Fruit fly (Drosophila melanogaster) whole organism, embryonic: ENCODE results near the gene CG7156.
A peak's percentile ranks its signal among the peaks of the same experiment; 100 is the strongest.

ENCODE experiments used
- Aef1 ChIP-seq: fragments of 200-800 bp; sonication (Bioruptor generic); IDR thresholded peaks from 3 replicates; pipeline ENCODE4 v1.3.6; 2022; ENCODE audit warnings: missing biosample characterization, missing genetic modification characterization
- Bdp1 ChIP-seq: fragments of 200-800 bp; sonication (Bioruptor generic); optimal IDR thresholded peaks from 3 replicates; lab custom pipeline; 2016; ENCODE audit warnings: missing biosample characterization, missing genetic modification characterization
- BtbVII ChIP-seq: fragments of 200-800 bp; sonication (Bioruptor generic); optimal IDR thresholded peaks from 3 replicates; lab custom pipeline; 2017; ENCODE audit warnings: missing biosample characterization, mild to moderate bottlenecking, missing genetic modification characterization
- CG10147 ChIP-seq: fragments of 200-800 bp; sonication (Bioruptor generic); optimal IDR thresholded peaks from 2 replicates; lab custom pipeline; 2019; ENCODE audit warnings: missing biosample characterization, mild to moderate bottlenecking, missing genetic modification characterization, moderate library complexity
- CG10267 ChIP-seq: fragments of 200-800 bp; sonication (Bioruptor generic); optimal IDR thresholded peaks from 2 replicates; lab custom pipeline; 2018; ENCODE audit warnings: missing biosample characterization, mild to moderate bottlenecking, missing genetic modification characterization, moderate library complexity
- CG11093 ChIP-seq: fragments of 200-800 bp; sonication (Bioruptor generic); IDR thresholded peaks from 3 replicates; pipeline ENCODE4 v1.3.6; 2022; ENCODE audit warnings: missing biosample characterization, missing genetic modification characterization
- CG11723 ChIP-seq: fragments of 200-800 bp; sonication (Bioruptor generic); optimal IDR thresholded peaks from 2 replicates; lab custom pipeline; 2017; ENCODE audit warnings: missing biosample characterization, mild to moderate bottlenecking, missing genetic modification characterization
- CG12744 ChIP-seq: fragments of 200-800 bp; sonication (Bioruptor generic); optimal IDR thresholded peaks from 2 replicates; lab custom pipeline; 2016; ENCODE audit warnings: missing biosample characterization, missing genetic modification characterization
- CG12769 ChIP-seq: fragments of 200-800 bp; sonication (Bioruptor generic); optimal IDR thresholded peaks from 2 replicates; lab custom pipeline; 2019; ENCODE audit warnings: missing biosample characterization, mild to moderate bottlenecking, missing genetic modification characterization, moderate library complexity
- CG12942 ChIP-seq: fragments of 200-800 bp; sonication (Bioruptor generic); optimal IDR thresholded peaks from 3 replicates; lab custom pipeline; 2016; ENCODE audit warnings: missing biosample characterization, missing genetic modification characterization
- CG16813 ChIP-seq: fragments of 200-800 bp; sonication (Bioruptor generic); IDR thresholded peaks from 3 replicates; pipeline ENCODE4 v1.3.6; 2022; ENCODE audit warnings: missing biosample characterization, missing genetic modification characterization; ENCODE audit not compliant: partially characterized antibody
- CG17361 ChIP-seq: fragments of 200-800 bp; sonication (Bioruptor generic); IDR thresholded peaks from 3 replicates; pipeline ENCODE4 v1.3.6; 2022; ENCODE audit warnings: missing biosample characterization, missing genetic modification characterization
- CG17912 ChIP-seq: fragments of 200-800 bp; sonication (Bioruptor generic); optimal IDR thresholded peaks from 2 replicates; lab custom pipeline; 2018; ENCODE audit warnings: missing biosample characterization, mild to moderate bottlenecking, missing genetic modification characterization
- CG18262 ChIP-seq: fragments of 200-800 bp; optimal IDR thresholded peaks from 3 replicates; lab custom pipeline; 2019; ENCODE audit warnings: missing biosample characterization, mild to moderate bottlenecking, missing genetic modification characterization, moderate library complexity
- CG2116 ChIP-seq: fragments of 200-800 bp; sonication (Bioruptor generic); optimal IDR thresholded peaks from 3 replicates; lab custom pipeline; 2018; ENCODE audit warnings: missing biosample characterization, mild to moderate bottlenecking, missing genetic modification characterization
- CG3065 ChIP-seq: fragments of 200-800 bp; sonication (Bioruptor generic); optimal IDR thresholded peaks from 2 replicates; lab custom pipeline; 2016; ENCODE audit warnings: missing biosample characterization, missing genetic modification characterization
- CG34224 ChIP-seq: fragments of 200-800 bp; sonication (Bioruptor generic); IDR thresholded peaks from 3 replicates; pipeline ENCODE4 v1.3.6; 2022; ENCODE audit warnings: missing biosample characterization, missing genetic modification characterization; ENCODE audit not compliant: partially characterized antibody
- CG34376 ChIP-seq: fragments of 200-800 bp; sonication (Bioruptor generic); optimal IDR thresholded peaks from 2 replicates; lab custom pipeline; 2018; ENCODE audit warnings: missing biosample characterization, mild to moderate bottlenecking, missing genetic modification characterization
- CG34422 ChIP-seq: fragments of 200-800 bp; sonication (Bioruptor generic); IDR thresholded peaks from 3 replicates; pipeline ENCODE4 v1.3.6; 2022; ENCODE audit warnings: missing biosample characterization, missing genetic modification characterization
- CG3726 ChIP-seq: fragments of 200-800 bp; sonication (Bioruptor generic); IDR thresholded peaks from 3 replicates; pipeline ENCODE4, ENCODE4 v1.3.6; 2022; ENCODE audit warnings: missing biosample characterization, missing genetic modification characterization
- CG3838 ChIP-seq: fragments of 200-800 bp; sonication (Bioruptor generic); optimal IDR thresholded peaks from 3 replicates; lab custom pipeline; 2016; ENCODE audit warnings: missing biosample characterization, missing genetic modification characterization
- CG4404 ChIP-seq: fragments of 200-800 bp; sonication (Bioruptor generic); IDR thresholded peaks from 2 replicates; pipeline ENCODE4 v1.3.6; 2022; ENCODE audit warnings: missing biosample characterization, missing genetic modification characterization
- CG7786 ChIP-seq: fragments of 200-800 bp; sonication (Bioruptor generic); optimal IDR thresholded peaks from 2 replicates; lab custom pipeline; 2016; ENCODE audit warnings: missing biosample characterization, missing genetic modification characterization
- CG8924 ChIP-seq: fragments of 200-800 bp; optimal IDR thresholded peaks from 3 replicates; lab custom pipeline; 2019; ENCODE audit warnings: missing biosample characterization, mild to moderate bottlenecking, missing genetic modification characterization, moderate library complexity
- D19B ChIP-seq: fragments of 200-800 bp; sonication (Bioruptor generic); optimal IDR thresholded peaks from 2 replicates; lab custom pipeline; 2017; ENCODE audit warnings: missing biosample characterization, mild to moderate bottlenecking, missing genetic modification characterization
- Deaf1 ChIP-seq: fragments of 200-800 bp; optimal IDR thresholded peaks from 3 replicates; lab custom pipeline; 2019; ENCODE audit warnings: missing biosample characterization, mild to moderate bottlenecking, missing genetic modification characterization, moderate library complexity
- Dek ChIP-seq: fragments of 200-800 bp; sonication (Bioruptor generic); optimal IDR thresholded peaks from 3 replicates; lab custom pipeline; 2019; ENCODE audit warnings: missing biosample characterization, mild to moderate bottlenecking, missing genetic modification characterization, moderate library complexity
- Dp ChIP-seq: fragments of 200-800 bp; sonication (Bioruptor generic); optimal IDR thresholded peaks from 2 replicates; lab custom pipeline; 2018; ENCODE audit warnings: missing biosample characterization, mild to moderate bottlenecking, missing genetic modification characterization, moderate library complexity
- Ets97D ChIP-seq: fragments of 200-800 bp; sonication (Bioruptor generic); optimal IDR thresholded peaks from 3 replicates; lab custom pipeline; 2016; ENCODE audit warnings: missing biosample characterization, missing genetic modification characterization
- Fer2 ChIP-seq: fragments of 200-800 bp; sonication (Bioruptor generic); optimal IDR thresholded peaks from 2 replicates; lab custom pipeline; 2018; ENCODE audit warnings: missing biosample characterization, mild to moderate bottlenecking, missing genetic modification characterization, moderate library complexity
- HLHmδ ChIP-seq: fragments of 200-800 bp; sonication (Bioruptor generic); optimal IDR thresholded peaks from 2 replicates; lab custom pipeline; 2018; ENCODE audit warnings: missing biosample characterization, mild to moderate bottlenecking, missing genetic modification characterization, moderate library complexity
- HmgD ChIP-seq: fragments of 200-800 bp; sonication (Bioruptor generic); optimal IDR thresholded peaks from 3 replicates; lab custom pipeline; 2016; ENCODE audit warnings: missing biosample characterization, missing genetic modification characterization
- Hmx ChIP-seq: fragments of 200-800 bp; sonication (Bioruptor generic); optimal IDR thresholded peaks from 2 replicates; lab custom pipeline; 2016; ENCODE audit warnings: missing biosample characterization, missing genetic modification characterization
- Lhr ChIP-seq: fragments of 200-800 bp; sonication (Bioruptor generic); optimal IDR thresholded peaks from 3 replicates; lab custom pipeline; 2017; ENCODE audit warnings: mild to moderate bottlenecking, missing biosample characterization, missing genetic modification reagents, missing genetic modification characterization
- MESR4 ChIP-seq: fragments of 200-800 bp; sonication (Bioruptor generic); optimal IDR thresholded peaks from 2 replicates; lab custom pipeline; 2018; ENCODE audit warnings: missing biosample characterization, mild to moderate bottlenecking, missing genetic modification characterization, moderate library complexity
- Mrtf ChIP-seq: fragments of 200-800 bp; sonication (Bioruptor generic); IDR thresholded peaks from 3 replicates; pipeline ENCODE4 v1.3.6; 2022; ENCODE audit warnings: missing biosample characterization, missing genetic modification characterization
- TFAM ChIP-seq: fragments of 200-800 bp; sonication (Bioruptor generic); optimal IDR thresholded peaks from 2 replicates; lab custom pipeline; 2017; ENCODE audit warnings: missing biosample characterization, missing genetic modification characterization, inconsistent platforms
- Trl ChIP-seq, 3 experiments: fragments of >200 bp in 2 of 3; fragments of 200-800 bp in 1 of 3; sonication (Bioruptor generic) in 1 of 3; optimal IDR thresholded peaks; 2 replicates in 1 of 3; 3 replicates in 2 of 3; lab custom pipeline; 2016 to 2017; ENCODE audit warnings: missing biosample characterization in 1 of 3, missing genetic modification characterization in 1 of 3
- Xbp1 ChIP-seq: fragments of 200-800 bp; sonication (Bioruptor generic); optimal IDR thresholded peaks from 3 replicates; lab custom pipeline; 2016; ENCODE audit warnings: missing biosample characterization, mild to moderate bottlenecking, missing genetic modification characterization
- Xrp1 ChIP-seq: fragments of 200-800 bp; sonication (Bioruptor generic); IDR thresholded peaks from 2 replicates; pipeline ENCODE4 v1.3.6; 2022; ENCODE audit warnings: missing biosample characterization, missing genetic modification characterization
- ap ChIP-seq: fragments of 200-800 bp; sonication (Bioruptor generic); IDR thresholded peaks from 2 replicates; pipeline ENCODE4 v1.3.6; 2022; ENCODE audit warnings: missing biosample characterization, missing genetic modification characterization
- chif ChIP-seq, 2 experiments: fragments of 200-800 bp; sonication (Bioruptor generic); optimal IDR thresholded peaks; 3 replicates each; lab custom pipeline; 2016; ENCODE audit warnings: missing biosample characterization in 2 of 2, missing genetic modification characterization in 2 of 2
- fd96Cb ChIP-seq: fragments of 200-800 bp; sonication (Bioruptor generic); optimal IDR thresholded peaks from 2 replicates; lab custom pipeline; 2018; ENCODE audit warnings: missing biosample characterization, mild to moderate bottlenecking, missing genetic modification characterization, moderate library complexity
- mld ChIP-seq: fragments of 200-800 bp; sonication (Bioruptor generic); IDR thresholded peaks from 3 replicates; pipeline ENCODE4 v1.3.6; 2022; ENCODE audit warnings: missing biosample characterization, missing genetic modification characterization; ENCODE audit not compliant: partially characterized antibody
- otp ChIP-seq: fragments of 200-800 bp; sonication (Bioruptor generic); IDR thresholded peaks from 3 replicates; pipeline ENCODE4, ENCODE4 v1.3.6; 2022; ENCODE audit warnings: missing biosample characterization, missing genetic modification characterization
- shn ChIP-seq: fragments of 200-800 bp; sonication (Bioruptor generic); optimal IDR thresholded peaks from 3 replicates; lab custom pipeline; 2016; ENCODE audit warnings: missing biosample characterization, missing genetic modification characterization
- slbo ChIP-seq: fragments of 200-800 bp; sonication (Bioruptor generic); IDR thresholded peaks from 2 replicates; pipeline ENCODE4 v1.3.6; 2022; ENCODE audit warnings: missing biosample characterization, missing genetic modification characterization
- tgo ChIP-seq: fragments of 200-800 bp; sonication (Bioruptor generic); IDR thresholded peaks from 3 replicates; pipeline ENCODE4 v1.3.6; 2022; ENCODE audit warnings: missing biosample characterization, missing genetic modification characterization
- trem ChIP-seq: fragments of 200-800 bp; optimal IDR thresholded peaks from 3 replicates; lab custom pipeline; 2019; ENCODE audit warnings: missing biosample characterization, mild to moderate bottlenecking, missing genetic modification characterization, moderate library complexity
- zen2 ChIP-seq: fragments of 200-800 bp; sonication (Bioruptor generic); IDR thresholded peaks from 3 replicates; pipeline ENCODE4 v1.3.6; 2022; ENCODE audit warnings: missing biosample characterization, missing genetic modification characterization; ENCODE audit not compliant: partially characterized antibody

Gene CG7156

dm6 chr3R:18223434-18223833 lies 18.5 kb downstream of the CG7156 start, which contains the start of the genes mTerf5 and Non3 (continued):
- TF ChIP-seq CG34224 (GFP tag; lab: Robert Waterston, UW) (peak; percentile 90), Ets97D (GFP tag; lab: Kevin White, UChicago) (peak; percentile 43), Fer2 (tag; lab: Kevin White, UChicago) (peak; percentile 15), shn (GFP tag; lab: Kevin White, UChicago) (peak; percentile 18), D19B (GFP tag; lab: Kevin White, UChicago) (no peak), slbo (GFP tag; lab: Robert Waterston, UW) (peak; percentile 67; the same call in 1 of the 2 replicates), Trl (optimal IDR thresholded peaks at IDR 0.05; lab: Kevin White, UChicago) (no peak), Trl (GFP tag; optimal IDR thresholded peaks at IDR 0.05; lab: Kevin White, UChicago) (no peak), TFAM (GFP tag; lab: Kevin White, UChicago) (no peak), CG3726 (GFP tag; lab: Robert Waterston, UW) (no peak), CG10147 (GFP tag; lab: Kevin White, UChicago) (peak; percentile 68), Xbp1 (peak; percentile 75), Lhr (peak; percentile 15), Dp (GFP tag; lab: Kevin White, UChicago) (peak; percentile 31), fd96Cb (tag; lab: Kevin White, UChicago) (peak; percentile 40), tgo (GFP tag; lab: Robert Waterston, UW) (peak; percentile 32; the same call in 1 of the 3 replicates), CG3065 (peak; percentile 21), CG12769 (tag; lab: Kevin White, UChicago) (no peak), chif (GFP tag; optimal IDR thresholded peaks at IDR 0.05; lab: Kevin White, UChicago) (no peak), CG11723 (GFP tag; lab: Kevin White, UChicago) (peak; percentile 21), Xrp1 (GFP tag; lab: Robert Waterston, UW) (peak; percentile 73), CG11093 (GFP tag; lab: Robert Waterston, UW) (no peak), CG4404 (GFP tag; lab: Robert Waterston, UW) (peak; percentile 34; the same call in 1 of the 2 replicates), Mrtf (GFP tag; lab: Robert Waterston, UW) (no peak), CG3838 (GFP tag; lab: Kevin White, UChicago) (no peak), CG17361 (GFP tag; lab: Robert Waterston, UW) (peak; percentile 58; the same call in 2 of the 3 replicates), CG16813 (GFP tag; lab: Robert Waterston, UW) (peak; percentile 89), Dek (tag; lab: Kevin White, UChicago) (peak; percentile 36), CG18262 (tag; lab: Kevin White, UChicago) (peak; percentile 63), MESR4 (GFP tag; lab: Kevin White, UChicago) (peak; percentile 36), HmgD (GFP tag; lab: Kevin White, UChicago) (no peak), CG12942 (peak; percentile 46), zen2 (GFP tag; lab: Robert Waterston, UW) (peak; percentile 83; the same call in 2 of the 3 replicates), CG34376 (no peak), Aef1 (no peak), CG10267 (tag; lab: Kevin White, UChicago) (peak; percentile 76), CG34422 (GFP tag; lab: Robert Waterston, UW) (peak; percentile 77), Bdp1 (GFP tag; lab: Kevin White, UChicago) (peak; percentile 12), BtbVII (GFP tag; lab: Kevin White, UChicago) (no peak), Hmx (GFP tag; lab: Kevin White, UChicago) (no peak), mld (GFP tag; lab: Robert Waterston, UW) (peak; percentile 68; the same call in 1 of the 3 replicates), CG7786 (GFP tag; lab: Kevin White, UChicago) (peak; percentile 7), otp (no peak), trem (peak; percentile 95), CG8924 (peak; percentile 75), CG2116 (peak; percentile 88), CG12744 (GFP tag; lab: Kevin White, UChicago) (no peak), HLHmδ (GFP tag; lab: Kevin White, UChicago) (no peak), Deaf1 (no peak), CG17912 (GFP tag; lab: Kevin White, UChicago) (peak; percentile 22), ap (GFP tag; lab: Robert Waterston, UW) (no peak)
